Worm (Caenorhabditis elegans) whole organism, young adult: ENCODE results near the gene B0280.11.

Source experiments
- B0035.1 ChIP-seq: sonication (generic microtip); optimal IDR thresholded peaks from 2 replicates; lab custom pipeline; 2016; ENCODE audit warnings: missing genetic modification characterization, mild to moderate bottlenecking, missing compliant biosample characterization, missing genotype, missing genetic modification reagents
- B0336.3 ChIP-seq: fragments of 200-800 bp; sonication (Bioruptor generic); IDR thresholded peaks from 2 replicates; pipeline ENCODE4 v1.3.6; 2022; ENCODE audit warnings: missing genetic modification characterization, missing compliant biosample characterization
- D2030.7 ChIP-seq: fragments of 200-800 bp; sonication (Bioruptor generic); IDR thresholded peaks from 2 replicates; pipeline ENCODE4 v1.3.6; 2022; ENCODE audit warnings: missing genetic modification reagents, missing genetic modification characterization, missing compliant biosample characterization
- F22D6.2 ChIP-seq: sonication (generic microtip); optimal IDR thresholded peaks from 2 replicates; lab custom pipeline; 2016; ENCODE audit warnings: mild to moderate bottlenecking, missing genetic modification characterization, missing compliant biosample characterization
- F23B12.7 ChIP-seq: sonication (generic microtip); optimal IDR thresholded peaks from 2 replicates; lab custom pipeline; 2017; ENCODE audit warnings: missing genetic modification characterization, mild to moderate bottlenecking, missing compliant biosample characterization, antibody characterized with exemption, moderate library complexity; ENCODE audit not compliant: insufficient read depth
- F37B4.10 ChIP-seq: fragments of 200-800 bp; sonication (Bioruptor generic); IDR thresholded peaks from 2 replicates; pipeline ENCODE4 v1.3.6; 2022; ENCODE audit warnings: missing genetic modification characterization, missing compliant biosample characterization
- F57A8.1 ChIP-seq: fragments of 200-800 bp; sonication (Bioruptor generic); optimal IDR thresholded peaks from 2 replicates; lab custom pipeline; 2018; ENCODE audit warnings: mild to moderate bottlenecking, missing genetic modification characterization, moderate library complexity, missing compliant biosample characterization
- F57C9.4 ChIP-seq: sonication (generic microtip); optimal IDR thresholded peaks from 2 replicates; lab custom pipeline; 2017; ENCODE audit warnings: mild to moderate bottlenecking, missing genetic modification characterization, missing compliant biosample characterization
- K11D2.4 ChIP-seq: fragments of 200-800 bp; sonication (Bioruptor generic); IDR thresholded peaks from 2 replicates; pipeline ENCODE4 v1.3.6; 2022; ENCODE audit warnings: missing genetic modification reagents, missing genetic modification characterization, missing compliant biosample characterization
- T07F8.4 ChIP-seq: sonication (generic microtip); optimal IDR thresholded peaks from 2 replicates; lab custom pipeline; 2016; ENCODE audit warnings: mild to moderate bottlenecking, missing genetic modification characterization, moderate library complexity, missing compliant biosample characterization
- Y53F4B.3 ChIP-seq: fragments of 200-800 bp; sonication (Bioruptor generic); IDR thresholded peaks from 2 replicates; pipeline ENCODE4 v1.3.6; 2022; ENCODE audit warnings: missing genetic modification reagents, missing genetic modification characterization, missing compliant biosample characterization
- Y53G8AR.9 ChIP-seq: fragments of 200-800 bp; sonication (Bioruptor generic); conservative IDR thresholded peaks from 2 replicates; pipeline ENCODE4 v1.3.6; 2022; ENCODE audit warnings: missing genetic modification reagents, missing genetic modification characterization, missing compliant biosample characterization
- Y56A3A.18 ChIP-seq: fragments of 200-800 bp; sonication (Bioruptor generic); IDR thresholded peaks from 2 replicates; pipeline ENCODE4 v1.3.6; 2022; ENCODE audit warnings: missing genetic modification reagents, missing genetic modification characterization, missing compliant biosample characterization
- akir-1 ChIP-seq: fragments of 200-800 bp; sonication (Bioruptor generic); optimal IDR thresholded peaks from 2 replicates; lab custom pipeline; 2018; ENCODE audit warnings: mild to moderate bottlenecking, missing genetic modification characterization, moderate library complexity, missing compliant biosample characterization
- ama-1 ChIP-seq, 3 experiments: fragments of 150-350 bp in 1 of 3; sonication (generic microtip) in 2 of 3; optimal IDR thresholded peaks; 2 replicates each; lab custom pipeline; 2014 to 2018; ENCODE audit warnings: missing biosample characterization in 2 of 3, missing genetic modification characterization in 2 of 3, missing genetic modification reagents in 2 of 3
- aptf-2 ChIP-seq: fragments of 200-800 bp; sonication (Bioruptor generic); conservative IDR thresholded peaks from 2 replicates; pipeline ENCODE4 v1.3.6; 2022; ENCODE audit warnings: missing genetic modification reagents, missing genetic modification characterization, missing compliant biosample characterization
- athp-1 ChIP-seq: sonication (generic microtip); optimal IDR thresholded peaks from 2 replicates; lab custom pipeline; 2017; ENCODE audit warnings: mild to moderate bottlenecking, missing genetic modification characterization, missing compliant biosample characterization
- attf-5 ChIP-seq: fragments of 200-800 bp; sonication (Bioruptor generic); optimal IDR thresholded peaks from 2 replicates; lab custom pipeline; 2018; ENCODE audit warnings: mild to moderate bottlenecking, missing genetic modification characterization, missing compliant biosample characterization
- cebp-2 ChIP-seq: fragments of 200-800 bp; sonication (Bioruptor generic); IDR thresholded peaks from 2 replicates; pipeline ENCODE4 v1.3.6; 2022; ENCODE audit warnings: missing genetic modification characterization, missing compliant biosample characterization
- ceh-100 ChIP-seq: fragments of 200-800 bp; sonication (Bioruptor generic); IDR thresholded peaks from 2 replicates; pipeline ENCODE4 v1.3.6; 2022; ENCODE audit warnings: missing genetic modification reagents, missing genetic modification characterization, missing compliant biosample characterization
- ceh-27 ChIP-seq: fragments of 200-800 bp; sonication (Bioruptor generic); optimal IDR thresholded peaks from 2 replicates; lab custom pipeline; 2018; ENCODE audit warnings: mild to moderate bottlenecking, missing genetic modification characterization, moderate library complexity, missing compliant biosample characterization
- chd-7 ChIP-seq: sonication (generic microtip); optimal IDR thresholded peaks from 2 replicates; lab custom pipeline; 2016; ENCODE audit warnings: mild to moderate bottlenecking, missing genetic modification characterization, moderate library complexity, missing compliant biosample characterization
- dox-1 ChIP-seq: fragments of 200-800 bp; sonication (Bioruptor generic); IDR thresholded peaks from 2 replicates; pipeline ENCODE4 v1.3.6; 2022; ENCODE audit warnings: missing genetic modification reagents, missing genetic modification characterization, missing compliant biosample characterization
- dpl-1 ChIP-seq: fragments of 150-350 bp; optimal IDR thresholded peaks from 2 replicates; lab custom pipeline; 2014; ENCODE audit warnings: missing biosample characterization, missing genetic modification reagents, missing genetic modification characterization
- fkh-3 ChIP-seq: sonication (generic microtip); optimal IDR thresholded peaks from 2 replicates; lab custom pipeline; 2016; ENCODE audit warnings: mild to moderate bottlenecking, missing genetic modification characterization, missing compliant biosample characterization
- gei-17 ChIP-seq: fragments of 200-800 bp; sonication (Bioruptor generic); optimal IDR thresholded peaks from 2 replicates; lab custom pipeline; 2018; ENCODE audit warnings: mild to moderate bottlenecking, missing genetic modification characterization, missing compliant biosample characterization
- hmg-1.2 ChIP-seq: fragments of 200-800 bp; sonication (Bioruptor generic); IDR thresholded peaks from 2 replicates; pipeline ENCODE4 v1.3.6; 2022; ENCODE audit warnings: missing genetic modification reagents, missing genetic modification characterization, missing compliant biosample characterization
- lag-1 ChIP-seq: fragments of 200-800 bp; sonication (Bioruptor generic); IDR thresholded peaks from 2 replicates; pipeline ENCODE4 v1.3.6; 2022; ENCODE audit warnings: missing genetic modification reagents, missing genetic modification characterization, missing compliant biosample characterization
- mel-28 ChIP-seq: sonication (generic microtip); optimal IDR thresholded peaks from 2 replicates; lab custom pipeline; 2016; ENCODE audit warnings: borderline replicate concordance, mild to moderate bottlenecking, missing genetic modification characterization, missing compliant biosample characterization
- mxl-1 ChIP-seq: sonication (generic microtip); optimal IDR thresholded peaks from 2 replicates; lab custom pipeline; 2016; ENCODE audit warnings: missing genetic modification characterization, missing compliant biosample characterization
- nfya-2 ChIP-seq: fragments of 200-800 bp; sonication (Bioruptor generic); IDR thresholded peaks from 2 replicates; pipeline ENCODE4 v1.3.6; 2022; ENCODE audit warnings: missing genetic modification reagents, missing genetic modification characterization, missing compliant biosample characterization
- nhr-90 ChIP-seq: sonication (generic microtip); optimal IDR thresholded peaks from 2 replicates; lab custom pipeline; 2016; ENCODE audit warnings: missing genotype, mild to moderate bottlenecking, missing genetic modification characterization, missing compliant biosample characterization
- rec-8 ChIP-seq, 2 experiments: sonication (generic microtip); optimal IDR thresholded peaks; 2 replicates each; lab custom pipeline; 2016; ENCODE audit warnings: mild to moderate bottlenecking in 2 of 2, missing genetic modification characterization in 2 of 2, missing genetic modification reagents in 2 of 2, missing genotype in 2 of 2, missing biosample characterization in 1 of 2, missing compliant biosample characterization in 1 of 2, moderate library complexity in 1 of 2
- sdz-38 ChIP-seq: sonication (generic microtip); optimal IDR thresholded peaks from 2 replicates; lab custom pipeline; 2016; ENCODE audit warnings: missing genotype, missing genetic modification characterization, missing compliant biosample characterization
- snpc-1.1 ChIP-seq: sonication (generic microtip); optimal IDR thresholded peaks from 2 replicates; lab custom pipeline; 2017; ENCODE audit warnings: missing genetic modification characterization, mild to moderate bottlenecking, missing compliant biosample characterization, antibody characterized with exemption, moderate library complexity, missing genotype, missing genetic modification reagents; ENCODE audit not compliant: insufficient read depth
- snpc-3.4 ChIP-seq: sonication (generic microtip); optimal IDR thresholded peaks from 2 replicates; lab custom pipeline; 2017; ENCODE audit warnings: missing genetic modification characterization, mild to moderate bottlenecking, missing compliant biosample characterization, antibody characterized with exemption, moderate library complexity, missing genotype, missing genetic modification reagents
- somi-1 ChIP-seq: fragments of 200-800 bp; sonication (Bioruptor generic); optimal IDR thresholded peaks from 2 replicates; lab custom pipeline; 2018; ENCODE audit warnings: mild to moderate bottlenecking, missing genetic modification characterization, missing compliant biosample characterization
- tbp1 ChIP-seq: fragments of 200-800 bp; sonication (Bioruptor generic); optimal IDR thresholded peaks from 2 replicates; lab custom pipeline; 2018; ENCODE audit warnings: mild to moderate bottlenecking, missing genetic modification characterization, missing compliant biosample characterization
- unc-62 ChIP-seq: fragments of 150-350 bp; optimal IDR thresholded peaks from 2 replicates; lab custom pipeline; 2014; ENCODE audit warnings: missing biosample characterization, missing genetic modification reagents, missing genetic modification characterization
- xnd-1 ChIP-seq: sonication (generic microtip); optimal IDR thresholded peaks from 2 replicates; lab custom pipeline; 2016; ENCODE audit warnings: missing genotype, missing genetic modification reagents, missing genetic modification characterization, missing compliant biosample characterization
- zim-3 ChIP-seq: sonication (generic microtip); optimal IDR thresholded peaks from 2 replicates; lab custom pipeline; 2017; ENCODE audit warnings: mild to moderate bottlenecking, missing genetic modification characterization, moderate library complexity, missing compliant biosample characterization
- ztf-18 ChIP-seq: sonication (generic microtip); optimal IDR thresholded peaks from 2 replicates; lab custom pipeline; 2016; ENCODE audit warnings: missing genotype, mild to moderate bottlenecking, missing genetic modification characterization, missing compliant biosample characterization
- ztf-22 ChIP-seq: fragments of 200-800 bp; sonication (Bioruptor generic); optimal IDR thresholded peaks from 2 replicates; lab custom pipeline; 2018; ENCODE audit warnings: mild to moderate bottlenecking, missing genetic modification characterization, moderate library complexity, missing compliant biosample characterization
- ztf-26 ChIP-seq: sonication (generic microtip); optimal IDR thresholded peaks from 2 replicates; lab custom pipeline; 2017; ENCODE audit warnings: missing genetic modification characterization, missing compliant biosample characterization

Gene B0280.11

ce11 chrIII:7100001-7100400 is 38.1 kb downstream of the B0280.11 start, which contains the start of gene ZK418.11:
TSS of gene ZK418.11 (plus strand) at chrIII:7100289.
- TF ChIP-seq ztf-26 (tag; lab: Kevin White, UChicago) = no peak
- no peak for TF ChIP-seq dpl-1 (GFP tag; lab: Kevin White, UChicago)
- TF ChIP-seq unc-62 (GFP tag; lab: Kevin White, UChicago) = no peak
- no peak for TF ChIP-seq Y53F4B.3 (GFP tag; lab: Robert Waterston, UW)
- no peak for TF ChIP-seq akir-1 (GFP tag; lab: Kevin White, UChicago)
- TF ChIP-seq snpc-3.4 (tag; lab: Kevin White, UChicago) = no peak
- TF ChIP-seq T07F8.4 (tag; lab: Kevin White, UChicago) = no peak
- TF ChIP-seq ztf-22 (GFP tag; lab: Kevin White, UChicago) = no peak
- no peak for TF ChIP-seq mel-28 (tag; lab: Kevin White, UChicago)
- TF ChIP-seq B0336.3 = no peak
- no peak for TF ChIP-seq dox-1 (GFP tag; lab: Robert Waterston, UW)
- no peak for TF ChIP-seq F57C9.4 (tag; lab: Kevin White, UChicago)

- TF ChIP-seq F22D6.2 (tag; lab: Kevin White, UChicago) (no peak), D2030.7 (GFP tag; lab: Robert Waterston, UW) (no peak), xnd-1 (tag; lab: Kevin White, UChicago) (no peak), ztf-26 (tag; lab: Kevin White, UChicago) (no peak), zim-3 (no peak), gei-17 (GFP tag; lab: Kevin White, UChicago) (no peak), F57A8.1 (GFP tag; lab: Kevin White, UChicago) (no peak), rec-8 (tag; optimal IDR thresholded peaks at IDR 0.05; lab: Kevin White, UChicago) (no peak), snpc-1.1 (tag; lab: Kevin White, UChicago) (no peak), nhr-90 (tag; lab: Kevin White, UChicago) (no peak), mxl-1 (tag; lab: Kevin White, UChicago) (no peak), hmg-1.2 (GFP tag; lab: Robert Waterston, UW) (no peak), ztf-22 (GFP tag; lab: Kevin White, UChicago) (no peak), attf-5 (GFP tag; lab: Kevin White, UChicago) (no peak), aptf-2 (GFP tag; lab: Robert Waterston, UW) (no peak), Y53G8AR.9 (GFP tag; lab: Robert Waterston, UW) (no peak), F37B4.10 (no peak), sdz-38 (no peak), B0035.1 (tag; lab: Kevin White, UChicago) (no peak), ceh-100 (GFP tag; lab: Robert Waterston, UW) (no peak)
Observed at ce11 chrIII:7096481-7096880, 41.6 kb downstream of the B0280.11 start.

ce11 chrIII:7095156-7095555 is 42.9 kb downstream of the B0280.11 start, which contains the start of gene nhr-9:
TSS of gene nhr-9 (plus strand) at chrIII:7095462.
- TF ChIP-seq nfya-2 (GFP tag; lab: Robert Waterston, UW) (no peak), fkh-3 (tag; lab: Kevin White, UChicago) (no peak), lag-1 (GFP tag; lab: Robert Waterston, UW) (no peak), ztf-18 (tag; lab: Kevin White, UChicago) (no peak)

- TF ChIP-seq nfya-2 (GFP tag; lab: Robert Waterston, UW) = no peak
- no peak for TF ChIP-seq ztf-26 (tag; lab: Kevin White, UChicago)
- no peak for TF ChIP-seq dpl-1 (GFP tag; lab: Kevin White, UChicago)
- TF ChIP-seq snpc-3.4 (tag; lab: Kevin White, UChicago) = no peak
- no peak for TF ChIP-seq chd-7 (tag; lab: Kevin White, UChicago)
- no peak for TF ChIP-seq tbp1 (GFP tag; lab: Kevin White, UChicago)
- no peak for TF ChIP-seq Y56A3A.18
- TF ChIP-seq F23B12.7 (tag; lab: Kevin White, UChicago) = no peak
- no peak for TF ChIP-seq ceh-27 (GFP tag; lab: Kevin White, UChicago)
- no peak for TF ChIP-seq K11D2.4 (GFP tag; lab: Robert Waterston, UW)
- TF ChIP-seq ama-1 (optimal IDR thresholded peaks at IDR 0.05; lab: Kevin White, UChicago) = no peak
- no peak for TF ChIP-seq ama-1 (GFP tag; optimal IDR thresholded peaks at IDR 0.05; lab: Kevin White, UChicago)
- no peak for TF ChIP-seq cebp-2
- no peak for TF ChIP-seq athp-1
- TF ChIP-seq Y53F4B.3 (GFP tag; lab: Robert Waterston, UW) = no peak
- no peak for TF ChIP-seq somi-1 (GFP tag; lab: Kevin White, UChicago)
Observed at ce11 chrIII:7091042-7091441, 47.0 kb downstream of the B0280.11 start, which contains the start of gene ZK418.2. TSS of gene ZK418.2 (plus strand) at chrIII:7091342.
